Fruit fly (Drosophila melanogaster): ENCODE measurements around the gene CG33783.

dm6 chr3R:10056647-10057046, 9.9 kb upstream of the CG33783 start:
- no peak for TF ChIP-seq CG1620 (GFP tag; optimal IDR thresholded peaks at IDR 0.05)
- no peak for TF ChIP-seq CG7101 (tag; optimal IDR thresholded peaks at IDR 0.05)
- TF ChIP-seq Hr96 (GFP tag; optimal IDR thresholded peaks at IDR 0.05): no peak
- no peak for TF ChIP-seq bab1 (GFP tag; optimal IDR thresholded peaks at IDR 0.05)
- no peak for TF ChIP-seq CG33017 (tag; optimal IDR thresholded peaks at IDR 0.05)
- TF ChIP-seq CG12768 (GFP tag; optimal IDR thresholded peaks at IDR 0.05): no peak
- no peak for TF ChIP-seq cnc (optimal IDR thresholded peaks at IDR 0.05)
